Fruit fly (Drosophila melanogaster) whole organism, larva: ENCODE data around the gene Tap42.

Experiments
- noc ChIP-seq: fragments of 200-800 bp; sonication (Bioruptor generic); optimal IDR thresholded peaks from 3 replicates; lab custom pipeline; 2019; ENCODE audit warnings: missing biosample characterization, mild to moderate bottlenecking, missing genetic modification characterization, moderate library complexity

Gene Tap42

dm6 chr2L:13367378-13367777 is at the start of gene Tap42:
TSS of gene Tap42 (plus strand) at chr2L:13367617.
- no peak for TF ChIP-seq noc

dm6 chr2L:13325823-13326222 is 41.6 kb upstream of the Tap42 start:
- no peak for TF ChIP-seq noc

- TF ChIP-seq noc, result no peak
These were observed 36.4 kb upstream of the Tap42 start, which contains the start of gene hbt for dm6 chr2L:13331021-13331420. TSS of gene hbt (minus strand) at chr2L:13331121.

- no peak for TF ChIP-seq noc
These were observed 35.4 kb upstream of the Tap42 start for dm6 chr2L:13331868-13332544.

dm6 chr2L:13332736-13333135 is 34.7 kb upstream of the Tap42 start:
- TF ChIP-seq noc, result no peak

dm6 chr2L:13347473-13347872 is 19.9 kb upstream of the Tap42 start, which contains the start of gene CG16826:
TSS of gene CG16826 (plus strand) at chr2L:13347773.
- TF ChIP-seq noc, result no peak

dm6 chr2L:13349237-13349902 is 18.0 kb upstream of the Tap42 start:
- TF ChIP-seq noc, result no peak

- TF ChIP-seq noc, result no peak
These were observed 12.7 kb upstream of the Tap42 start, which contains the start of gene CG9395 for dm6 chr2L:13354580-13355347. TSS of gene CG9395 (minus strand) at chr2L:13355073.

- no peak for TF ChIP-seq noc
These were observed 6.0 kb upstream of the Tap42 start, which contains the start of gene CG9377 for dm6 chr2L:13361465-13361864. TSS of gene CG9377 (minus strand) at chr2L:13361565.

- no peak for TF ChIP-seq noc
These were observed 4.5 kb upstream of the Tap42 start for dm6 chr2L:13362953-13363352.

dm6 chr2L:13366109-13366747 is 1.2 kb upstream of the Tap42 start, which contains the start of the genes Nnp-1 and Grx3:
TSS of gene Nnp-1 (minus strand) at chr2L:13366189.
TSS of gene Grx3 (plus strand) at chr2L:13366447.
- TF ChIP-seq noc, result no peak

dm6 chr2L:13368940-13369339 is 1.5 kb downstream of the Tap42 start, which contains the start of gene CG31855:
TSS of gene CG31855 (plus strand) at chr2L:13369204.
- TF ChIP-seq noc, result peak; percentile 80

- TF ChIP-seq noc, result peak; percentile 16
These were observed 3.3 kb downstream of the Tap42 start, which contains the start of gene ND-B22 for dm6 chr2L:13370762-13371161. TSS of gene ND-B22 (minus strand) at chr2L:13371110.

- TF ChIP-seq noc, result peak; percentile 96
These were observed 6.2 kb downstream of the Tap42 start, which contains the start of the genes Bdp1 and CG6565 for dm6 chr2L:13373435-13374242. TSS of gene Bdp1 (minus strand) at chr2L:13373890. TSS of gene CG6565 (plus strand) at chr2L:13374019.

- no peak for TF ChIP-seq noc
These were observed 8.7 kb downstream of the Tap42 start for dm6 chr2L:13376086-13376485.
